Fruit fly (Drosophila melanogaster) whole organism, adult: ENCODE results near the gene da.

Experiments used
- CG11617 ChIP-seq: fragments of 200-800 bp; sonication (Bioruptor generic); optimal IDR thresholded peaks from 2 replicates; lab custom pipeline; 2017; ENCODE audit warnings: mild to moderate bottlenecking, missing biosample characterization, missing genetic modification reagents, missing genetic modification characterization
- CG12768 ChIP-seq: fragments of 200-800 bp; sonication (Bioruptor generic); optimal IDR thresholded peaks from 2 replicates; lab custom pipeline; 2017; ENCODE audit warnings: missing biosample characterization, missing genetic modification characterization, mild to moderate bottlenecking, moderate library complexity, missing genetic modification reagents
- CG14711 ChIP-seq: fragments of 200-800 bp; sonication (Bioruptor generic); optimal IDR thresholded peaks from 2 replicates; lab custom pipeline; 2018; ENCODE audit warnings: missing biosample characterization, mild to moderate bottlenecking, missing genetic modification characterization, moderate library complexity
- CG1620 ChIP-seq: fragments of 200-800 bp; sonication (Bioruptor generic); optimal IDR thresholded peaks from 2 replicates; lab custom pipeline; 2016; ENCODE audit warnings: missing biosample characterization, missing genetic modification characterization
- CG33017 ChIP-seq: fragments of 200-800 bp; sonication (Bioruptor generic); optimal IDR thresholded peaks from 2 replicates; lab custom pipeline; 2018; ENCODE audit warnings: missing biosample characterization, mild to moderate bottlenecking, missing genetic modification characterization, moderate library complexity
- CG5204 ChIP-seq: fragments of 200-800 bp; sonication (Bioruptor generic); optimal IDR thresholded peaks from 2 replicates; lab custom pipeline; 2016; ENCODE audit warnings: missing biosample characterization, missing genetic modification characterization
- CG7045 ChIP-seq: fragments of 200-800 bp; sonication (Bioruptor generic); optimal IDR thresholded peaks from 2 replicates; lab custom pipeline; 2017; ENCODE audit warnings: missing biosample characterization, mild to moderate bottlenecking, missing genetic modification characterization
- CG7101 ChIP-seq: fragments of 200-800 bp; sonication (Bioruptor generic); optimal IDR thresholded peaks from 2 replicates; lab custom pipeline; 2018; ENCODE audit warnings: missing biosample characterization, mild to moderate bottlenecking, missing genetic modification characterization, moderate library complexity
- Clk ChIP-seq: fragments of 200-800 bp; sonication (Bioruptor generic); optimal IDR thresholded peaks from 2 replicates; lab custom pipeline; 2017; ENCODE audit warnings: missing biosample characterization, missing genetic modification characterization
- Crg-1 ChIP-seq: fragments of 200-800 bp; sonication (Bioruptor generic); optimal IDR thresholded peaks from 2 replicates; lab custom pipeline; 2016; ENCODE audit warnings: missing biosample characterization, missing genetic modification characterization
- Hr96 ChIP-seq: fragments of 200-800 bp; sonication (Bioruptor generic); optimal IDR thresholded peaks from 2 replicates; lab custom pipeline; 2016; ENCODE audit warnings: missing biosample characterization, missing genetic modification characterization
- Mnt ChIP-seq: fragments of 200-800 bp; sonication (Bioruptor generic); optimal IDR thresholded peaks from 2 replicates; lab custom pipeline; 2016; ENCODE audit warnings: missing biosample characterization, mild to moderate bottlenecking, missing genetic modification characterization
- bab1 ChIP-seq: fragments of 200-800 bp; sonication (Bioruptor generic); optimal IDR thresholded peaks from 3 replicates; lab custom pipeline; 2019; ENCODE audit warnings: missing biosample characterization, mild to moderate bottlenecking, missing genetic modification characterization, moderate library complexity
- cic ChIP-seq: fragments of 200-800 bp; sonication (Bioruptor generic); optimal IDR thresholded peaks from 2 replicates; lab custom pipeline; 2017; ENCODE audit warnings: missing biosample characterization, mild to moderate bottlenecking, missing genetic modification characterization, moderate library complexity
- cnc ChIP-seq, 2 experiments: fragments of >200 bp; optimal IDR thresholded peaks; 2 replicates each; lab custom pipeline; 2017
- kay ChIP-seq: fragments of 200-800 bp; sonication (Bioruptor generic); peaks from one replicate; lab custom pipeline; 2016; ENCODE audit warnings: missing biosample characterization, missing genetic modification characterization, borderline replicate concordance
- ovo ChIP-seq: fragments of 200-800 bp; sonication (Bioruptor generic); optimal IDR thresholded peaks from 2 replicates; lab custom pipeline; 2016; ENCODE audit warnings: missing biosample characterization, missing genetic modification characterization
- pad ChIP-seq: fragments of 200-800 bp; sonication (Bioruptor generic); optimal IDR thresholded peaks from 3 replicates; lab custom pipeline; 2017; ENCODE audit warnings: missing biosample characterization, missing genetic modification characterization, mild to moderate bottlenecking, moderate library complexity, missing genetic modification reagents
- tj ChIP-seq: fragments of 200-800 bp; sonication (Bioruptor generic); optimal IDR thresholded peaks from 3 replicates; lab custom pipeline; 2017; ENCODE audit warnings: missing biosample characterization, mild to moderate bottlenecking, missing genetic modification characterization, moderate library complexity
- toe ChIP-seq: fragments of 200-800 bp; sonication (Bioruptor generic); optimal IDR thresholded peaks from 2 replicates; lab custom pipeline; 2016; ENCODE audit warnings: missing biosample characterization, missing genetic modification characterization

Gene da

DNA sequence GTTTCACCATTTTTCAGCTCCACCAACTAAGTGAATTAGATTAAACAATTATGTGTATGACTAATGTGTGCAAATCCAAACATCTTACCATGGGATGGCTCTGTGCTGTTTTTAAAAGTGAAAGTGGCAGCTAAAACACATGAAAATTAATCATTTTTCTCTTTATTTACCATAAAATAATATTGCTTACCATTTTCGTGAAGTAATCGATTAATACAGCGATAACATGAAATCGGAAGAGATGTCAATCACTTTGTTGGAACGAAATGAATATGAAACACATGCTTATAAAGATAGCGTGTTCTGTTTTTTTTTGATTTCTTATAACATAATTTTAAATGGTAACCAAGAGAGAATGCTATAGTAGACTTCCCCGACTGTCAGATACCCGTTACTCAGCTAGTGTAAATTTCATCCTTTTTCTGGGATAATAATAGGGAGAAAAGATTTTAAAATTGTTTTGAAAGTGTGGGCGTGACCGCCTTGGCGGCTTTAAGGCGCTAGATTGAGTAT is 16.0 kb downstream of the da start:
- TF ChIP-seq Clk (GFP tag; lab: Kevin White, UChicago) (no peak), cnc (optimal IDR thresholded peaks at IDR 0.05; lab: Kevin White, UChicago) (no peak), bab1 (GFP tag; lab: Kevin White, UChicago) (peak; percentile 39), tj (GFP tag; lab: Kevin White, UChicago) (no peak), CG14711 (tag; lab: Kevin White, UChicago) (no peak), CG11617 (no peak), Crg-1 (GFP tag; lab: Kevin White, UChicago) (no peak), kay (GFP tag; lab: Kevin White, UChicago) (peak; percentile 86)

DNA sequence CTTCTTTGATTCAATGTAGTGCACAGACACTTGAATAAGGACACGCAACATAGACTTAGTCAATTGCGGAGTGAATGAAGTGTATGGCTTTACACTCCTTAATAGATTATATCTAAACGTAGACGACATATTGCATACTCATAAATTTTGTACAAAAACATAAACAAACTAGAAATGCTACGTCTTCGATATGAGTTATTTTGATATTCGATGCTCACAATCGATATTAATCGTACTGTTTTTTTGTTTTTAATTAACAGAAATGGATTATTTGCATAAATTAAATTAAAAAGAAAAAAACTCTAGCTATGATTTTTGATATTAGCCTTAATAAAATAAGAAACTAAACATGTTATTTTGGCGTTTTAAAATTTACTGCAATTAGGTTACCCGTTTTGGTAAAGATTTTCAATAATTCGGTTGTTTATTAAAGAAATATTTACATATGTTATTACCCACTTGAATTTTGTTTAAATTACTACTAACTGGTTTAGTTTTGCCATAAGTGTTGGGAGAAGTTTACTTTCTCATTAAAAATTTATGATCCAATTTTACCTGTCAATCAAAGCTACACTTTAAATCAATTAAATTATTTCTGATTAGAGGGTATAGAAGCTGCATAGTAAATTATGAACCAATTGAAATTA is 17.2 kb downstream of the da start, which contains the start of the genes CG17768, LSm-4 and Ir31a:
Gene CG17768, minus strand, starts transcription at position 196 of the 647 bp plus-strand sequence.
Gene LSm-4, minus strand, starts transcription at position 196 of the 647 bp plus-strand sequence.
Gene Ir31a, plus strand, starts transcription at position 558 of the 647 bp plus-strand sequence.
- TF ChIP-seq Mnt (GFP tag; lab: Kevin White, UChicago) (no peak), CG7101 (tag; lab: Kevin White, UChicago) (no peak), CG5204 (GFP tag; lab: Kevin White, UChicago) (no peak), toe (no peak), CG1620 (GFP tag; lab: Kevin White, UChicago) (no peak), tj (GFP tag; lab: Kevin White, UChicago) (no peak), cnc (optimal IDR thresholded peaks at IDR 0.05; lab: Kevin White, UChicago) (no peak)

DNA sequence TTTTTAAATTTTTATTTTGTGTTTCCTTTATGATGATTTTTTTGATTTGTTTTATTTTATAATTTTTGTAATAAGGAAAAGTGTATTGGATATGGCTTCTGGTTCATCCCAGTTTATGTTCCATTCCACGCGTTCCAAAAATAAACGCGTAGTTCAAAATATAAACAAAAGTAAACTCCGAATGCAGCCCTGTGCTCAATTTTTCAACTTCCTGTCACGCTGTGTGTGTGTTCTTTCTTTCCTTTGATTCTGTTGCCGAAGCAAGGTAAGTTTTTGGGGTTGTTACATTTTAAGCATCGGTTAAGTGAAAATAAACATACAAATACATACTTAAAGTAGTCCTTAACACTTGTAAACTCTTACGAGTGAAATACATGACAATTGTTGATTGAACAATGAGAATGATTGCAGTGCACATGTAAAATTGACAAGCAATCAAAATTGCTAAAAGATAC is 20.2 kb downstream of the da start, which contains the start of the genes Ip259 and RpS27A:
Gene Ip259, plus strand, starts transcription at position 231 of the 455 bp plus-strand sequence.
Gene RpS27A, plus strand, starts transcription at position 231 of the 455 bp plus-strand sequence.
- TF ChIP-seq ovo: no peak
- TF ChIP-seq CG1620 (GFP tag; lab: Kevin White, UChicago): peak; percentile 83
- peak; percentile 60 for TF ChIP-seq CG14711 (tag; lab: Kevin White, UChicago)
- peak; percentile 59 for TF ChIP-seq CG33017 (tag; lab: Kevin White, UChicago)
- TF ChIP-seq CG12768 (GFP tag; lab: Kevin White, UChicago): peak; percentile 80
- TF ChIP-seq CG7045 (GFP tag; lab: Kevin White, UChicago): peak; percentile 80
- TF ChIP-seq Mnt (GFP tag; lab: Kevin White, UChicago): peak; percentile 90
- TF ChIP-seq Clk (GFP tag; lab: Kevin White, UChicago): peak; percentile 74
- no peak for TF ChIP-seq toe
- no peak for TF ChIP-seq cic (GFP tag; lab: Kevin White, UChicago)
- TF ChIP-seq CG7101 (tag; lab: Kevin White, UChicago): peak; percentile 87
- TF ChIP-seq kay (GFP tag; lab: Kevin White, UChicago): peak; percentile 54
- TF ChIP-seq tj (GFP tag; lab: Kevin White, UChicago): peak; percentile 53
- TF ChIP-seq Hr96 (GFP tag; lab: Kevin White, UChicago): no peak
- TF ChIP-seq pad (GFP tag; lab: Kevin White, UChicago): peak; percentile 64
- peak; percentile 86 for TF ChIP-seq CG11617
- no peak for TF ChIP-seq CG5204 (GFP tag; lab: Kevin White, UChicago)
- TF ChIP-seq Crg-1 (GFP tag; lab: Kevin White, UChicago): peak; percentile 83
- TF ChIP-seq bab1 (GFP tag; lab: Kevin White, UChicago): peak; percentile 73
- TF ChIP-seq cnc (optimal IDR thresholded peaks at IDR 0.05; lab: Kevin White, UChicago): no peak

DNA sequence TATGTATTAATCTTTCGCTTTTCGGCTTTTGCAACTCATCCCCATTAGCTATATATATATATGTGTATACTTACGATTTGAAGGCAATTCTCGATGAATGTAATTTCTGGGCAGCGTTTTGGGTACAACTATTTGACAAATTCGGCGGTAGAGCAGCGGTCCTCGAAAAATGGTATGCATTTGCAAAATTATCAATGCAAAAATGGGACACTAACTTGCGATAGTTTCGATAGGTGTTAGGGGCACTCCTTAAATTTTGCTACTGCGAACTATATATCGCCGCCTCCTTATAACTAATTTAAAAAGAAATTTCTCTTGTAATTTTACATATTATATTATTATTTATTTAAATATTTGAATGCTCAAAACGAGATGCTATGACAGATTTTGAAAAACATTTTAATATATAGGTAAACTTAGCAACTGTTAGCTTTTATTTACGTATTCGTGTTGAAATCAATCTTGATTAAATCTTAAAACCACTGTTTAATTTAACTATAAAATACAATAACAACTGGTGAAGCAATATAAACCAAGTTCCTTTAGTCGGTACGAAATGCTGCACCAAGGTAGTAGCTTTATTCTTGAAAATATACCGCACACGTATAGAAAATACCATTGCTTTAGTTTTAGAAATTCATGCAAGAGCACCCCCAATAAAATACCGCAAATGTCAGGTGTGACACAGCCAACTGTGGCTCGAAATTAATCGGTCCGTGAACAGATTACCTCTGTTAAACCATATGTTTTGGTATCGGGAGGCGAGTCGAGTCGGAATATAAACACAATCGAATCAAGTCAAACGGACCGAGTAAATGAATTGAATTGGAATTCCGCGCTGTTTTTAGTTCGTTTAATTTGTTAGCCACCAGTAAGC is 25.6 kb downstream of the da start, which contains the start of the genes CG5355 and Klp31E:
Gene CG5355, minus strand, starts transcription at position 213 of the 877 bp plus-strand sequence.
Gene Klp31E, plus strand, starts transcription at position 767 of the 877 bp plus-strand sequence.
- TF ChIP-seq CG33017 (tag; lab: Kevin White, UChicago): peak; percentile 41
- no peak for TF ChIP-seq ovo
- TF ChIP-seq Clk (GFP tag; lab: Kevin White, UChicago): peak; percentile 31
- TF ChIP-seq cnc (optimal IDR thresholded peaks at IDR 0.05; lab: Kevin White, UChicago): peak in 1 of 2 experiments; percentile 37
- peak; percentile 39 for TF ChIP-seq tj (GFP tag; lab: Kevin White, UChicago)
- TF ChIP-seq Hr96 (GFP tag; lab: Kevin White, UChicago): no peak
- TF ChIP-seq Mnt (GFP tag; lab: Kevin White, UChicago): peak; percentile 33
- no peak for TF ChIP-seq Crg-1 (GFP tag; lab: Kevin White, UChicago)
- peak; percentile 64 for TF ChIP-seq CG7045 (GFP tag; lab: Kevin White, UChicago)
- TF ChIP-seq pad (GFP tag; lab: Kevin White, UChicago): peak; percentile 52
- TF ChIP-seq CG14711 (tag; lab: Kevin White, UChicago): peak; percentile 47
- TF ChIP-seq bab1 (GFP tag; lab: Kevin White, UChicago): no peak
- peak; percentile 78 for TF ChIP-seq CG11617
- no peak for TF ChIP-seq cic (GFP tag; lab: Kevin White, UChicago)
- peak; percentile 61 for TF ChIP-seq CG12768 (GFP tag; lab: Kevin White, UChicago)
- peak; percentile 46 for TF ChIP-seq CG1620 (GFP tag; lab: Kevin White, UChicago)
- no peak for TF ChIP-seq toe
- TF ChIP-seq CG7101 (tag; lab: Kevin White, UChicago): peak; percentile 60

DNA sequence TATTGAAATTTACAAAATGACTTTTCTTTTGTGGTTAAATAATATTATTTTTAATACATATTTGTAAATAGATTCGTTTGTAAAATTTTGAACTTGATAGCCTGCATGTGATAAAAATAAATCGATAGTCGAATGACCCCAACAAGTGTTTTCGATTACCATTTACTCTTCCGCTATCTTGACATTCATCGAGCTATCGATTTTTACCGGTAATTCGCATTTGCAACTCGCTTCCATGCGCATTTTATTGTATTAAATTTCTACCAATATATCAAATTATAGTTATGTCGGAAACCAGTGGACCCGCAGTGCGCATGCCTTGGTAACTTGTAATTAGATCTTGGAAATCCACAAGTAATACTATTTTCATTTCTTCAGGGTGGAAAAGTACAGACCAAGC is 31.1 kb downstream of the da start, which contains the start of gene RfC3:
Gene RfC3, plus strand, starts transcription at position 210 of the 400 bp plus-strand sequence.
- TF ChIP-seq tj (GFP tag; lab: Kevin White, UChicago) (no peak), bab1 (GFP tag; lab: Kevin White, UChicago) (no peak), ovo (no peak), CG33017 (tag; lab: Kevin White, UChicago) (no peak), pad (GFP tag; lab: Kevin White, UChicago) (no peak), Crg-1 (GFP tag; lab: Kevin White, UChicago) (no peak), kay (GFP tag; lab: Kevin White, UChicago) (peak; percentile 94), CG5204 (GFP tag; lab: Kevin White, UChicago) (no peak), CG11617 (no peak), CG7101 (tag; lab: Kevin White, UChicago) (no peak), CG12768 (GFP tag; lab: Kevin White, UChicago) (no peak), Hr96 (GFP tag; lab: Kevin White, UChicago) (no peak), toe (no peak), cic (GFP tag; lab: Kevin White, UChicago) (no peak), Mnt (GFP tag; lab: Kevin White, UChicago) (peak; percentile 16)
